Fruit fly (Drosophila melanogaster) whole organism, embryonic: ENCODE results near the gene Ldsdh1.

ENCODE experiments used
- ATbp ChIP-seq: fragments of 200-800 bp; sonication (Bioruptor generic); optimal IDR thresholded peaks from 2 replicates; lab custom pipeline; 2017; ENCODE audit warnings: missing biosample characterization, mild to moderate bottlenecking, missing genetic modification characterization, missing genetic modification reagents
- Adf1 ChIP-seq: fragments of 200-800 bp; sonication (Bioruptor generic); IDR thresholded peaks from 2 replicates; pipeline ENCODE4 v1.3.6; 2022; ENCODE audit warnings: missing biosample characterization, missing genetic modification characterization
- CG1024 ChIP-seq: fragments of 200-800 bp; sonication (Bioruptor generic); IDR thresholded peaks from 2 replicates; pipeline ENCODE4 v1.3.6; 2022; ENCODE audit warnings: missing biosample characterization, missing genetic modification characterization
- CG10431 ChIP-seq: fragments of 200-800 bp; sonication (Bioruptor generic); optimal IDR thresholded peaks from 3 replicates; lab custom pipeline; 2018; ENCODE audit warnings: missing biosample characterization, mild to moderate bottlenecking, missing genetic modification characterization
- CG12236 ChIP-seq: fragments of 200-800 bp; sonication (Bioruptor generic); optimal IDR thresholded peaks from 2 replicates; lab custom pipeline; 2016; ENCODE audit warnings: missing biosample characterization, missing genetic modification characterization
- CG12769 ChIP-seq: fragments of 200-800 bp; sonication (Bioruptor generic); optimal IDR thresholded peaks from 2 replicates; lab custom pipeline; 2019; ENCODE audit warnings: missing biosample characterization, mild to moderate bottlenecking, missing genetic modification characterization, moderate library complexity
- CG14710 ChIP-seq: fragments of 200-800 bp; sonication (Bioruptor generic); optimal IDR thresholded peaks from 3 replicates; lab custom pipeline; 2019; ENCODE audit warnings: missing biosample characterization, mild to moderate bottlenecking, missing genetic modification characterization, moderate library complexity
- CG15601 ChIP-seq: fragments of 200-800 bp; sonication (Bioruptor generic); optimal IDR thresholded peaks from 3 replicates; lab custom pipeline; 2019; ENCODE audit warnings: missing biosample characterization, mild to moderate bottlenecking, missing genetic modification characterization, moderate library complexity
- CG17385 ChIP-seq: fragments of 200-800 bp; sonication (Bioruptor generic); optimal IDR thresholded peaks from 3 replicates; lab custom pipeline; 2018; ENCODE audit warnings: missing biosample characterization, mild to moderate bottlenecking, missing genetic modification characterization
- CG1792 ChIP-seq: fragments of 200-800 bp; sonication (Bioruptor generic); optimal IDR thresholded peaks from 2 replicates; lab custom pipeline; 2016; ENCODE audit warnings: missing biosample characterization, missing genetic modification characterization
- CG2678 ChIP-seq: fragments of 200-800 bp; sonication (Bioruptor generic); optimal IDR thresholded peaks from 3 replicates; lab custom pipeline; 2019; ENCODE audit warnings: missing biosample characterization, mild to moderate bottlenecking, missing genetic modification characterization, moderate library complexity
- CG3407 ChIP-seq: fragments of 200-800 bp; sonication (Bioruptor generic); optimal IDR thresholded peaks from 2 replicates; lab custom pipeline; 2018; ENCODE audit warnings: missing biosample characterization, mild to moderate bottlenecking, missing genetic modification characterization
- CG4404 ChIP-seq: fragments of 200-800 bp; sonication (Bioruptor generic); IDR thresholded peaks from 2 replicates; pipeline ENCODE4 v1.3.6; 2022; ENCODE audit warnings: missing biosample characterization, missing genetic modification characterization
- CG6272 ChIP-seq: fragments of 200-800 bp; sonication (Bioruptor generic); IDR thresholded peaks from 2 replicates; pipeline ENCODE4 v1.3.6; 2022; ENCODE audit warnings: missing biosample characterization, missing genetic modification characterization
- CG6689 ChIP-seq: fragments of 200-800 bp; sonication (Bioruptor generic); IDR thresholded peaks from 2 replicates; pipeline ENCODE4 v1.3.6; 2022; ENCODE audit warnings: missing biosample characterization, missing genetic modification characterization
- CG6765 ChIP-seq: fragments of 200-800 bp; sonication (Bioruptor generic); optimal IDR thresholded peaks from 3 replicates; lab custom pipeline; 2017; ENCODE audit warnings: missing biosample characterization, mild to moderate bottlenecking, missing genetic modification characterization
- CG6791 ChIP-seq: fragments of 200-800 bp; sonication (Bioruptor generic); IDR thresholded peaks from 3 replicates; pipeline ENCODE4 v1.3.6; 2022; ENCODE audit warnings: missing biosample characterization, missing genetic modification characterization; ENCODE audit not compliant: partially characterized antibody
- CkIIα-i1 ChIP-seq: fragments of 200-800 bp; sonication (Bioruptor generic); IDR thresholded peaks from 2 replicates; pipeline ENCODE4 v1.3.6; 2022; ENCODE audit warnings: missing biosample characterization, missing genetic modification characterization
- Dref ChIP-seq: fragments of 200-800 bp; sonication (Bioruptor generic); IDR thresholded peaks from 2 replicates; pipeline ENCODE4 v1.3.6; 2022; ENCODE audit warnings: missing biosample characterization, missing genetic modification characterization
- E2f1 ChIP-seq: fragments of 200-800 bp; sonication (Bioruptor generic); IDR thresholded peaks from 2 replicates; pipeline ENCODE4 v1.3.6; 2022; ENCODE audit warnings: missing biosample characterization, missing genetic modification characterization
- ERR ChIP-seq: fragments of 200-800 bp; sonication (Bioruptor generic); optimal IDR thresholded peaks from 2 replicates; lab custom pipeline; 2016; ENCODE audit warnings: missing biosample characterization, missing genetic modification characterization
- GATAe ChIP-seq: fragments of 200-800 bp; sonication (Bioruptor generic); conservative IDR thresholded peaks from 2 replicates; pipeline ENCODE4 v1.3.6; 2022; ENCODE audit warnings: missing biosample characterization, missing genetic modification characterization
- HLH3B ChIP-seq: fragments of 200-800 bp; sonication (Bioruptor generic); IDR thresholded peaks from 2 replicates; pipeline ENCODE4 v1.3.6; 2022; ENCODE audit warnings: missing biosample characterization, missing genetic modification characterization
- Hmx ChIP-seq: fragments of 200-800 bp; sonication (Bioruptor generic); optimal IDR thresholded peaks from 2 replicates; lab custom pipeline; 2016; ENCODE audit warnings: missing biosample characterization, missing genetic modification characterization
- Lim3 ChIP-seq: fragments of 200-800 bp; sonication (Bioruptor generic); IDR thresholded peaks from 2 replicates; pipeline ENCODE4 v1.3.6; 2022; ENCODE audit warnings: missing biosample characterization, missing genetic modification characterization
- NC2α ChIP-seq: fragments of 200-800 bp; sonication (Bioruptor generic); optimal IDR thresholded peaks from 2 replicates; lab custom pipeline; 2016; ENCODE audit warnings: missing biosample characterization, missing genetic modification characterization
- NC2β ChIP-seq: fragments of 200-800 bp; sonication (Bioruptor generic); optimal IDR thresholded peaks from 2 replicates; lab custom pipeline; 2016; ENCODE audit warnings: missing biosample characterization, missing genetic modification characterization
- Sox102F ChIP-seq: fragments of 200-800 bp; sonication (Bioruptor generic); optimal IDR thresholded peaks from 2 replicates; lab custom pipeline; 2018; ENCODE audit warnings: missing biosample characterization, mild to moderate bottlenecking, missing genetic modification characterization, moderate library complexity
- Sry-δ ChIP-seq: fragments of 200-800 bp; sonication (Bioruptor generic); optimal IDR thresholded peaks from 2 replicates; lab custom pipeline; 2016; ENCODE audit warnings: missing biosample characterization, missing genetic modification characterization
- Ssrp ChIP-seq: fragments of 200-800 bp; sonication (Bioruptor generic); optimal IDR thresholded peaks from 2 replicates; lab custom pipeline; 2018; ENCODE audit warnings: missing biosample characterization, mild to moderate bottlenecking, missing genetic modification characterization, moderate library complexity
- Tbp ChIP-seq: fragments of >200 bp; optimal IDR thresholded peaks from 2 replicates; lab custom pipeline; 2018; ENCODE audit warnings: missing biosample characterization, missing genetic modification characterization
- ara ChIP-seq: fragments of 200-800 bp; sonication (Bioruptor generic); IDR thresholded peaks from 2 replicates; pipeline ENCODE4 v1.3.6; 2022; ENCODE audit warnings: missing biosample characterization, missing genetic modification characterization
- chn ChIP-seq: fragments of 200-800 bp; sonication (Bioruptor generic); optimal IDR thresholded peaks from 2 replicates; lab custom pipeline; 2016; ENCODE audit warnings: missing biosample characterization, missing genetic modification characterization
- ci ChIP-seq: fragments of 200-800 bp; sonication (Bioruptor generic); IDR thresholded peaks from 3 replicates; pipeline ENCODE4 v1.3.6; 2022; ENCODE audit warnings: missing biosample characterization, missing genetic modification characterization
- danr ChIP-seq: fragments of 200-800 bp; sonication (Bioruptor generic); IDR thresholded peaks from 2 replicates; pipeline ENCODE4 v1.3.6; 2022; ENCODE audit warnings: missing biosample characterization, missing genetic modification characterization
- dmrt99B ChIP-seq: fragments of 200-800 bp; sonication (Bioruptor generic); optimal IDR thresholded peaks from 2 replicates; lab custom pipeline; 2018; ENCODE audit warnings: missing biosample characterization, mild to moderate bottlenecking, missing genetic modification characterization, moderate library complexity
- emc ChIP-seq: fragments of 200-800 bp; sonication (Bioruptor generic); optimal IDR thresholded peaks from 2 replicates; lab custom pipeline; 2016; ENCODE audit warnings: missing biosample characterization, missing genetic modification characterization
- fd64A ChIP-seq: fragments of 200-800 bp; sonication (Bioruptor generic); optimal IDR thresholded peaks from 3 replicates; lab custom pipeline; 2018; ENCODE audit warnings: missing biosample characterization, mild to moderate bottlenecking, missing genetic modification characterization
- fru ChIP-seq: fragments of >200 bp; optimal IDR thresholded peaks from 2 replicates; lab custom pipeline; 2017
- grn ChIP-seq: fragments of 200-800 bp; sonication (Bioruptor generic); optimal IDR thresholded peaks from 3 replicates; lab custom pipeline; 2017; ENCODE audit warnings: missing biosample characterization, missing genetic modification characterization
- jing ChIP-seq: fragments of 200-800 bp; sonication (Bioruptor generic); optimal IDR thresholded peaks from 2 replicates; lab custom pipeline; 2018; ENCODE audit warnings: missing biosample characterization, mild to moderate bottlenecking, missing genetic modification characterization
- nerfin-2 ChIP-seq: fragments of 200-800 bp; sonication (Bioruptor generic); IDR thresholded peaks from 2 replicates; pipeline ENCODE4 v1.3.6; 2022; ENCODE audit warnings: missing biosample characterization, missing genetic modification characterization; ENCODE audit not compliant: partially characterized antibody
- org-1 ChIP-seq: fragments of 200-800 bp; sonication (Bioruptor generic); optimal IDR thresholded peaks from 2 replicates; lab custom pipeline; 2017; ENCODE audit warnings: missing biosample characterization, missing genetic modification characterization
- pb ChIP-seq: fragments of 200-800 bp; sonication (Bioruptor generic); optimal IDR thresholded peaks from 3 replicates; lab custom pipeline; 2016; ENCODE audit warnings: missing biosample characterization, missing genetic modification characterization
- repo ChIP-seq: fragments of 200-800 bp; sonication (Bioruptor generic); optimal IDR thresholded peaks from 2 replicates; lab custom pipeline; 2016; ENCODE audit warnings: missing biosample characterization, missing genetic modification characterization
- schlank ChIP-seq: fragments of 200-800 bp; sonication (Bioruptor generic); optimal IDR thresholded peaks from 2 replicates; lab custom pipeline; 2018; ENCODE audit warnings: missing biosample characterization, mild to moderate bottlenecking, missing genetic modification characterization
- sob ChIP-seq: fragments of 200-800 bp; sonication (Bioruptor generic); IDR thresholded peaks from 2 replicates; pipeline ENCODE4 v1.3.6; 2022; ENCODE audit warnings: missing biosample characterization, missing genetic modification characterization
- sqz ChIP-seq: fragments of 200-800 bp; sonication (Bioruptor generic); optimal IDR thresholded peaks from 3 replicates; lab custom pipeline; 2018; ENCODE audit warnings: missing biosample characterization, mild to moderate bottlenecking, missing genetic modification characterization
- vvl ChIP-seq: fragments of 200-800 bp; sonication (Bioruptor generic); IDR thresholded peaks from 2 replicates; pipeline ENCODE4 v1.3.6; 2022; ENCODE audit warnings: missing biosample characterization, missing genetic modification characterization
- wek ChIP-seq: fragments of 200-800 bp; sonication (Bioruptor generic); optimal IDR thresholded peaks from 3 replicates; lab custom pipeline; 2018; ENCODE audit warnings: missing biosample characterization, mild to moderate bottlenecking, missing genetic modification characterization, moderate library complexity
- zfh2 ChIP-seq: fragments of 200-800 bp; sonication (Bioruptor generic); optimal IDR thresholded peaks from 2 replicates; lab custom pipeline; 2016; ENCODE audit warnings: missing biosample characterization, missing genetic modification characterization

The Ldsdh1 gene

dm6 chrX:8128133-8128532, 46.7 kb upstream of the Ldsdh1 start (continued):
- TF ChIP-seq GATAe (GFP tag; lab: Robert Waterston, UW), result no peak
- TF ChIP-seq ATbp (GFP tag; lab: Kevin White, UChicago), result peak; percentile 39
- TF ChIP-seq CG2678 (tag; lab: Kevin White, UChicago), result peak; percentile 16
- no peak for TF ChIP-seq CG1024
- TF ChIP-seq ERR, result no peak
- no peak for TF ChIP-seq CG3407 (GFP tag; lab: Kevin White, UChicago)
- peak; percentile 42 for TF ChIP-seq dmrt99B (tag; lab: Kevin White, UChicago)
- peak; percentile 38 for TF ChIP-seq wek (GFP tag; lab: Kevin White, UChicago)
- no peak for TF ChIP-seq repo
- TF ChIP-seq, all 482 proteins: peak for 12

dm6 chrX:8126149-8126548, 44.7 kb upstream of the Ldsdh1 start:
- TF ChIP-seq CG12769 (tag; lab: Kevin White, UChicago) (peak; percentile 32), sob (GFP tag; lab: Robert Waterston, UW) (peak; percentile 14; the same call in 1 of the 2 replicates), nerfin-2 (no peak), danr (no peak), CG6689 (peak; percentile 74), emc (no peak), CG1792 (GFP tag; lab: Kevin White, UChicago) (no peak), Sox102F (peak; percentile 88), CG1024 (0 out of 2 replicates have a peak, but pooled peaks have one; percentile 26), CG14710 (tag; lab: Kevin White, UChicago) (peak; percentile 65), vvl (GFP tag; lab: Robert Waterston, UW) (peak; percentile 72), schlank (tag; lab: Kevin White, UChicago) (no peak), CG10431 (GFP tag; lab: Kevin White, UChicago) (peak; percentile 11), sqz (GFP tag; lab: Kevin White, UChicago) (no peak), CG6765 (GFP tag; lab: Kevin White, UChicago) (no peak), CkIIα-i1 (GFP tag; lab: Robert Waterston, UW) (no peak), Adf1 (GFP tag; lab: Robert Waterston, UW) (no peak), CG6791 (GFP tag; lab: Robert Waterston, UW) (no peak), CG12236 (GFP tag; lab: Kevin White, UChicago) (peak; percentile 25), ara (peak; percentile 77), NC2α (GFP tag; lab: Kevin White, UChicago) (no peak), CG4404 (GFP tag; lab: Robert Waterston, UW) (peak; percentile 35; the same call in 1 of the 2 replicates), jing (GFP tag; lab: Kevin White, UChicago) (peak; percentile 52), Dref (GFP tag; lab: Robert Waterston, UW) (no peak), CG6272 (GFP tag; lab: Robert Waterston, UW) (no peak), CG17385 (peak; percentile 45), fd64A (GFP tag; lab: Kevin White, UChicago) (peak; percentile 47), Hmx (no peak), Sry-δ (no peak), NC2β (GFP tag; lab: Kevin White, UChicago) (peak; percentile 46), Ssrp (tag; lab: Kevin White, UChicago) (peak; percentile 65), org-1 (peak; percentile 15), E2f1 (GFP tag; lab: Robert Waterston, UW) (peak; percentile 43), Tbp (GFP tag; lab: Kevin White, UChicago) (no peak), zfh2 (GFP tag; lab: Kevin White, UChicago) (no peak), pb (no peak), Lim3 (GFP tag; lab: Robert Waterston, UW) (no peak), ci (peak; percentile 89), chn (GFP tag; lab: Kevin White, UChicago) (peak; percentile 64), HLH3B (peak; percentile 74), grn (GFP tag; lab: Kevin White, UChicago) (peak; percentile 6), CG15601 (peak; percentile 73), fru (lab: Kevin White, UChicago) (no peak)
